Fruit fly (Drosophila melanogaster): ENCODE results near the gene DNAlig3.

Gene DNAlig3

DNA sequence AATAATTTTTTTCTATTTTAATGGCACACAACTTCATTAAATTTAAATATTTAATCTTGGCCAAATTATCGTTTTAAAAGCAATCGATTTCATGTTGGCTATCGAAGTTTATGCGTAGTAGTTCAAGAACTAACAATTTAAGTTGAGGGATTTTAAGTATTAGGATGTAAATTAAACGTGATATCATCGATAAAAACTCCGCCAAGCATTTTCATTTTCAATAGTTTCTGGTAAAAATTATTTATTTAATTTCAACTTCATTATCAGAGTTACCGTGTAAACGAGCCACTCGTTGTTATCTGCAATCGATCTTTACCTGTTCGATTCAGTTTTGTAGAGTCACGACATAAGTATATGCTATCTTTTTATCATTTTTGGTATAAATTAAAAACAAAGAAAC is 1.3 kb upstream of the DNAlig3 start (continued):
- peak; percentile 96 for TF ChIP-seq CG32532 (GFP tag; IDR thresholded peaks at IDR 0.05)
- TF ChIP-seq B-H2 (GFP tag; optimal IDR thresholded peaks at IDR 0.05): peak; percentile 98
- peak; percentile 89 for TF ChIP-seq CG17802 (tag; optimal IDR thresholded peaks at IDR 0.05)
- TF ChIP-seq sens-2 (GFP tag; IDR thresholded peaks at IDR 0.05): peak; percentile 97
- TF ChIP-seq stc (GFP tag; IDR thresholded peaks at IDR 0.05): peak; percentile 97
- TF ChIP-seq Xbp1 (GFP tag; optimal IDR thresholded peaks at IDR 0.05): peak; percentile 97
- peak; percentile 99 for TF ChIP-seq Dbx (GFP tag; IDR thresholded peaks at IDR 0.05)
- TF ChIP-seq tup (GFP tag; optimal IDR thresholded peaks at IDR 0.05): peak; percentile 92
- TF ChIP-seq mld (GFP tag; IDR thresholded peaks at IDR 0.05; ENCODE audit: partially characterized antibody): no peak
- TF ChIP-seq insv (GFP tag; optimal IDR thresholded peaks at IDR 0.05): peak; percentile 22 to 79
- TF ChIP-seq CG16813 (GFP tag; IDR thresholded peaks at IDR 0.05; ENCODE audit: partially characterized antibody): 0 out of 3 replicates have a peak, but pooled peaks have one; percentile 32
- peak; percentile 92 for TF ChIP-seq CG7745 (tag; optimal IDR thresholded peaks at IDR 0.05)
- peak; percentile 63 for TF ChIP-seq ro (GFP tag; IDR thresholded peaks at IDR 0.05)
- TF ChIP-seq CG12219 (GFP tag; optimal IDR thresholded peaks at IDR 0.05): peak; percentile 98
- TF ChIP-seq CG9932 (GFP tag; IDR thresholded peaks at IDR 0.05): no peak; the same call in 1 of the 2 replicates
- no peak for TF ChIP-seq D (optimal IDR thresholded peaks at IDR 0.05)
- TF ChIP-seq D (GFP tag; optimal IDR thresholded peaks at IDR 0.05): peak; percentile 96
- TF ChIP-seq crol (GFP tag; IDR thresholded peaks at IDR 0.05): peak; percentile 47; the same call in 1 of the 2 replicates
- peak; percentile 98 for TF ChIP-seq Ets65A (GFP tag)
- peak; percentile 94 for TF ChIP-seq CG2199 (GFP tag; IDR thresholded peaks at IDR 0.05)
- peak; percentile 96 for TF ChIP-seq lilli (GFP tag; optimal IDR thresholded peaks at IDR 0.05)
- TF ChIP-seq CG34376 (GFP tag; optimal IDR thresholded peaks at IDR 0.05): peak; percentile 100
- TF ChIP-seq CG13424 (tag; optimal IDR thresholded peaks at IDR 0.05): peak; percentile 99
- TF ChIP-seq CG1233 (GFP tag; optimal IDR thresholded peaks at IDR 0.05): peak; percentile 98
- no peak for TF ChIP-seq unc-4 (GFP tag; IDR thresholded peaks at IDR 0.05; ENCODE audit: partially characterized antibody)
- peak; percentile 84 for TF ChIP-seq CG16815 (GFP tag; optimal IDR thresholded peaks at IDR 0.05)
- TF ChIP-seq dm (GFP tag; optimal IDR thresholded peaks at IDR 0.05): peak; percentile 85
- TF ChIP-seq Trl (optimal IDR thresholded peaks at IDR 0.05): no peak
- TF ChIP-seq Trl (GFP tag; optimal IDR thresholded peaks at IDR 0.05): peak; percentile 95
- TF ChIP-seq cas (GFP tag; IDR thresholded peaks at IDR 0.05): peak; percentile 89
- peak; percentile 98 for TF ChIP-seq btn (GFP tag; optimal IDR thresholded peaks at IDR 0.05)
- TF ChIP-seq CG10462 (GFP tag; optimal IDR thresholded peaks at IDR 0.05): peak; percentile 93
- TF ChIP-seq Kr (GFP tag; optimal IDR thresholded peaks at IDR 0.05): peak; percentile 36
- peak; percentile 94 for TF ChIP-seq CG5953 (GFP tag; IDR thresholded peaks at IDR 0.05)
- no peak for TF ChIP-seq Doc2 (GFP tag; IDR thresholded peaks at IDR 0.05)
- TF ChIP-seq psq (GFP tag; optimal IDR thresholded peaks at IDR 0.05): peak; percentile 87
- TF ChIP-seq CG2202 (tag; optimal IDR thresholded peaks at IDR 0.05): peak; percentile 97
- TF ChIP-seq Nf-YA (GFP tag; IDR thresholded peaks at IDR 0.05): peak; percentile 99
- peak; percentile 71; the same call in 1 of the 2 replicates for TF ChIP-seq CkIIα-i1 (GFP tag; IDR thresholded peaks at IDR 0.05)
- peak; percentile 74 for TF ChIP-seq Sry-β (GFP tag; optimal IDR thresholded peaks at IDR 0.05)
- TF ChIP-seq CG11723 (GFP tag; optimal IDR thresholded peaks at IDR 0.05): peak; percentile 94
- TF ChIP-seq CG3163 (GFP tag; optimal IDR thresholded peaks at IDR 0.05): peak; percentile 75
- TF ChIP-seq luna (GFP tag; optimal IDR thresholded peaks at IDR 0.05): peak; percentile 75
- peak; percentile 73 for TF ChIP-seq CG6272 (GFP tag; IDR thresholded peaks at IDR 0.05)
- TF ChIP-seq CG8089 (GFP tag; optimal IDR thresholded peaks at IDR 0.05): peak; percentile 88
- peak; percentile 97 for TF ChIP-seq CG3281 (GFP tag; optimal IDR thresholded peaks at IDR 0.05)
- peak; percentile 94 for TF ChIP-seq lmd (GFP tag; IDR thresholded peaks at IDR 0.05)
- TF ChIP-seq CG3726 (GFP tag; IDR thresholded peaks at IDR 0.05): peak; percentile 89
- TF ChIP-seq CG12659 (GFP tag; optimal IDR thresholded peaks at IDR 0.05): peak; percentile 97
- peak; percentile 98 for TF ChIP-seq CG14710 (tag; optimal IDR thresholded peaks at IDR 0.05)
- no peak for TF ChIP-seq hth (optimal IDR thresholded peaks at IDR 0.05)
- peak; percentile 94 for TF ChIP-seq CG18764 (GFP tag; optimal IDR thresholded peaks at IDR 0.05)

Data from whole organism, embryonic.